Fruit fly (Drosophila melanogaster): ENCODE data around the gene CG18266.

Gene CG18266

dm6 chr2L:5623727-5624407 is 27.2 kb downstream of the CG18266 start, which contains the start of gene Cyp6a16:
Cyp6a16 (minus strand) TSS chr2L:5623762.
- no peak for TF ChIP-seq noc (tag; optimal IDR thresholded peaks at IDR 0.05)
